Worm (Caenorhabditis elegans) whole organism, late embryonic: ENCODE measurements around the gene Y53G8AM.8.

Experiments used
- C08G9.2 ChIP-seq: sonication (generic microtip); optimal IDR thresholded peaks from 2 replicates; lab custom pipeline; 2016; ENCODE audit warnings: mild to moderate bottlenecking, missing genetic modification characterization, moderate library complexity, missing compliant biosample characterization
- C38D4.7 ChIP-seq: fragments of 200-800 bp; sonication (Bioruptor generic); optimal IDR thresholded peaks from 2 replicates; lab custom pipeline; 2018; ENCODE audit warnings: mild to moderate bottlenecking, missing genetic modification characterization, moderate library complexity, missing compliant biosample characterization
- F13H6.1 ChIP-seq: sonication (generic microtip); optimal IDR thresholded peaks from 2 replicates; lab custom pipeline; 2016; ENCODE audit warnings: missing genetic modification characterization, missing compliant biosample characterization
- K02D7.2 ChIP-seq: sonication (generic microtip); optimal IDR thresholded peaks from 2 replicates; lab custom pipeline; 2017; ENCODE audit warnings: mild to moderate bottlenecking, missing genetic modification characterization, missing compliant biosample characterization
- T23F11.4 ChIP-seq: fragments of 200-800 bp; sonication (Bioruptor generic); optimal IDR thresholded peaks from 2 replicates; lab custom pipeline; 2018; ENCODE audit warnings: mild to moderate bottlenecking, missing genetic modification characterization, missing compliant biosample characterization
- ama-1 ChIP-seq: fragments of 150-350 bp; optimal IDR thresholded peaks from 2 replicates; lab custom pipeline; 2014
- ceh-19 ChIP-seq: fragments of 200-800 bp; sonication (Bioruptor generic); optimal IDR thresholded peaks from 2 replicates; lab custom pipeline; 2018; ENCODE audit warnings: mild to moderate bottlenecking, missing genetic modification characterization, missing compliant biosample characterization
- ceh-2 ChIP-seq: sonication (generic microtip); optimal IDR thresholded peaks from 2 replicates; lab custom pipeline; 2016; ENCODE audit warnings: missing genotype, missing genetic modification characterization, missing compliant biosample characterization
- ceh-24 ChIP-seq: sonication (generic microtip); optimal IDR thresholded peaks from 2 replicates; lab custom pipeline; 2016; ENCODE audit warnings: mild to moderate bottlenecking, missing genetic modification characterization, missing compliant biosample characterization
- ceh-30 ChIP-seq: fragments of 150-350 bp; optimal IDR thresholded peaks from 2 replicates; lab custom pipeline; 2014; ENCODE audit warnings: missing biosample characterization, missing genetic modification characterization
- ceh-31 ChIP-seq: sonication (generic microtip); optimal IDR thresholded peaks from 2 replicates; lab custom pipeline; 2016; ENCODE audit warnings: missing genetic modification characterization, missing compliant biosample characterization
- ceh-34 ChIP-seq: sonication (generic microtip); optimal IDR thresholded peaks from 2 replicates; lab custom pipeline; 2016; ENCODE audit warnings: mild to moderate bottlenecking, missing genetic modification characterization, missing compliant biosample characterization
- ceh-6 ChIP-seq: fragments of 200-800 bp; sonication (Bioruptor generic); optimal IDR thresholded peaks from 2 replicates; lab custom pipeline; 2018; ENCODE audit warnings: mild to moderate bottlenecking, missing genetic modification characterization, missing compliant biosample characterization
- ceh-9 ChIP-seq: sonication (generic microtip); optimal IDR thresholded peaks from 2 replicates; lab custom pipeline; 2016; ENCODE audit warnings: mild to moderate bottlenecking, missing genetic modification characterization, inconsistent platforms, missing compliant biosample characterization
- che-1 ChIP-seq: sonication (generic microtip); optimal IDR thresholded peaks from 2 replicates; lab custom pipeline; 2016; ENCODE audit warnings: mild to moderate bottlenecking, missing genetic modification characterization, missing compliant biosample characterization
- dmd-4 ChIP-seq: sonication (generic microtip); optimal IDR thresholded peaks from 2 replicates; lab custom pipeline; 2016; ENCODE audit warnings: borderline replicate concordance, missing genetic modification characterization, missing compliant biosample characterization
- dve-1 ChIP-seq: sonication (generic microtip); optimal IDR thresholded peaks from 2 replicates; lab custom pipeline; 2017; ENCODE audit warnings: antibody characterized with exemption, mild to moderate bottlenecking, missing genetic modification characterization, missing compliant biosample characterization
- elt-2 ChIP-seq: sonication (generic microtip); optimal IDR thresholded peaks from 2 replicates; lab custom pipeline; 2016; ENCODE audit warnings: missing genetic modification reagents, missing genetic modification characterization, missing compliant biosample characterization
- elt-4 ChIP-seq: sonication (generic microtip); optimal IDR thresholded peaks from 2 replicates; lab custom pipeline; 2016; ENCODE audit warnings: missing genetic modification characterization, missing compliant biosample characterization
- ets-4 ChIP-seq: sonication (generic microtip); optimal IDR thresholded peaks from 2 replicates; lab custom pipeline; 2016; ENCODE audit warnings: missing genetic modification characterization, missing compliant biosample characterization
- eyg-1 ChIP-seq: sonication (generic microtip); optimal IDR thresholded peaks from 2 replicates; lab custom pipeline; 2016; ENCODE audit warnings: missing genotype, missing genetic modification characterization, missing compliant biosample characterization
- fax-1 ChIP-seq: sonication (generic microtip); optimal IDR thresholded peaks from 2 replicates; lab custom pipeline; 2016; ENCODE audit warnings: missing genotype, missing genetic modification characterization, missing compliant biosample characterization
- fkh-10 ChIP-seq: fragments of 150-350 bp; optimal IDR thresholded peaks from 2 replicates; lab custom pipeline; 2014; ENCODE audit warnings: missing biosample characterization, missing genetic modification reagents, missing genetic modification characterization
- gmeb-2 ChIP-seq: sonication (generic microtip); optimal IDR thresholded peaks from 2 replicates; lab custom pipeline; 2016; ENCODE audit warnings: missing genetic modification characterization, inconsistent platforms, missing compliant biosample characterization
- hlh-13 ChIP-seq: fragments of 200-800 bp; sonication (Bioruptor generic); optimal IDR thresholded peaks from 2 replicates; lab custom pipeline; 2018; ENCODE audit warnings: mild to moderate bottlenecking, missing genetic modification characterization, missing compliant biosample characterization
- hlh-15 ChIP-seq: sonication (generic microtip); optimal IDR thresholded peaks from 2 replicates; lab custom pipeline; 2016; ENCODE audit warnings: missing genetic modification characterization, missing compliant biosample characterization
- hlh-30 ChIP-seq: sonication (generic microtip); optimal IDR thresholded peaks from 2 replicates; lab custom pipeline; 2017; ENCODE audit warnings: antibody characterized with exemption, missing genetic modification characterization, missing compliant biosample characterization; ENCODE audit not compliant: insufficient read depth
- lim-6 ChIP-seq: sonication (generic microtip); optimal IDR thresholded peaks from 2 replicates; lab custom pipeline; 2016; ENCODE audit warnings: missing genetic modification characterization, missing compliant biosample characterization
- mec-3 ChIP-seq: sonication (generic microtip); optimal IDR thresholded peaks from 2 replicates; lab custom pipeline; 2016; ENCODE audit warnings: borderline replicate concordance, missing genetic modification characterization, missing compliant biosample characterization
- nfya-1 ChIP-seq: sonication (generic microtip); optimal IDR thresholded peaks from 2 replicates; lab custom pipeline; 2017; ENCODE audit warnings: missing genetic modification characterization, mild to moderate bottlenecking, missing compliant biosample characterization, antibody characterized with exemption, moderate library complexity
- nhr-11 ChIP-seq: fragments of 150-350 bp; optimal IDR thresholded peaks from 2 replicates; lab custom pipeline; 2014; ENCODE audit warnings: missing biosample characterization, missing genetic modification characterization
- nhr-232 ChIP-seq: sonication (generic microtip); optimal IDR thresholded peaks from 2 replicates; lab custom pipeline; 2016; ENCODE audit warnings: missing genetic modification characterization, missing compliant biosample characterization
- npax-4 ChIP-seq: sonication (generic microtip); optimal IDR thresholded peaks from 2 replicates; lab custom pipeline; 2016; ENCODE audit warnings: missing genetic modification characterization, missing compliant biosample characterization
- pag-3 ChIP-seq: sonication (generic microtip); optimal IDR thresholded peaks from 2 replicates; lab custom pipeline; 2016; ENCODE audit warnings: missing compliant biosample characterization, missing genetic modification characterization, borderline replicate concordance
- pat-9 ChIP-seq: fragments of 200-800 bp; sonication (Bioruptor generic); optimal IDR thresholded peaks from 2 replicates; lab custom pipeline; 2018; ENCODE audit warnings: mild to moderate bottlenecking, missing genetic modification characterization, moderate library complexity, missing compliant biosample characterization
- pax-1 ChIP-seq: fragments of 150-350 bp; optimal IDR thresholded peaks from 2 replicates; lab custom pipeline; 2014; ENCODE audit warnings: missing biosample characterization, missing genetic modification characterization
- pha-2 ChIP-seq: sonication (generic microtip); optimal IDR thresholded peaks from 2 replicates; lab custom pipeline; 2017; ENCODE audit warnings: mild to moderate bottlenecking, missing genetic modification characterization, missing compliant biosample characterization
- pha-4 ChIP-seq: fragments of 150-350 bp; optimal IDR thresholded peaks from 2 replicates; lab custom pipeline; 2018; ENCODE audit warnings: missing biosample characterization, missing genetic modification reagents, missing genetic modification characterization
- pqm-1 ChIP-seq: sonication (generic microtip); optimal IDR thresholded peaks from 2 replicates; lab custom pipeline; 2016; ENCODE audit warnings: missing genetic modification characterization, missing compliant biosample characterization
- sdc-2 ChIP-seq: sonication (generic microtip); optimal IDR thresholded peaks from 2 replicates; lab custom pipeline; 2016; ENCODE audit warnings: missing genotype, missing genetic modification characterization, missing compliant biosample characterization
- sox-4 ChIP-seq: sonication (generic microtip); optimal IDR thresholded peaks from 2 replicates; lab custom pipeline; 2017; ENCODE audit warnings: mild to moderate bottlenecking, missing genetic modification characterization, inconsistent platforms, missing compliant biosample characterization
- syd-9 ChIP-seq: sonication (generic microtip); optimal IDR thresholded peaks from 2 replicates; lab custom pipeline; 2016; ENCODE audit warnings: mild to moderate bottlenecking, missing genetic modification characterization, moderate library complexity, missing compliant biosample characterization
- tbx-2 ChIP-seq: sonication (generic microtip); optimal IDR thresholded peaks from 2 replicates; lab custom pipeline; 2016; ENCODE audit warnings: missing genetic modification characterization, missing compliant biosample characterization
- ttx-3 ChIP-seq: sonication (generic microtip); optimal IDR thresholded peaks from 2 replicates; lab custom pipeline; 2016; ENCODE audit warnings: missing genetic modification reagents, missing genetic modification characterization, missing compliant biosample characterization
- unc-55 ChIP-seq: sonication (generic microtip); optimal IDR thresholded peaks from 2 replicates; lab custom pipeline; 2017; ENCODE audit warnings: missing biosample characterization, missing genetic modification reagents, missing genetic modification characterization
- unc-86 ChIP-seq: sonication (generic microtip); optimal IDR thresholded peaks from 2 replicates; lab custom pipeline; 2016; ENCODE audit warnings: missing genetic modification characterization, missing compliant biosample characterization
- zip-5 ChIP-seq: sonication (generic microtip); optimal IDR thresholded peaks from 2 replicates; lab custom pipeline; 2016; ENCODE audit warnings: missing genetic modification characterization, missing compliant biosample characterization
- ztf-16 ChIP-seq: sonication (generic microtip); optimal IDR thresholded peaks from 2 replicates; lab custom pipeline; 2017; ENCODE audit warnings: missing genetic modification characterization, missing compliant biosample characterization

Y53G8AM.8 gene

ce11 chrIII:3279304-3279703 is 794 bp upstream of the Y53G8AM.8 start (continued):
- TF ChIP-seq F13H6.1 (tag; lab: Kevin White, UChicago) = no peak
- no peak for TF ChIP-seq ama-1 (lab: Kevin White, UChicago)
- TF ChIP-seq ceh-9 (tag; lab: Kevin White, UChicago) = no peak
- TF ChIP-seq zip-5 (tag; lab: Kevin White, UChicago) = no peak
- no peak for TF ChIP-seq mec-3 (tag; lab: Kevin White, UChicago)
- TF ChIP-seq ceh-24 = no peak
- peak; percentile 68 for TF ChIP-seq nfya-1 (tag; lab: Kevin White, UChicago)
- no peak for TF ChIP-seq nhr-232 (tag; lab: Kevin White, UChicago)
- TF ChIP-seq hlh-15 = no peak
- TF ChIP-seq pat-9 = no peak
- no peak for TF ChIP-seq ceh-2 (tag; lab: Kevin White, UChicago)
- no peak for TF ChIP-seq ttx-3
- no peak for TF ChIP-seq ets-4
- no peak for TF ChIP-seq unc-86 (tag; lab: Kevin White, UChicago)
- TF ChIP-seq dmd-4 (tag; lab: Kevin White, UChicago) = no peak
- no peak for TF ChIP-seq npax-4 (tag; lab: Kevin White, UChicago)
- no peak for TF ChIP-seq ceh-34 (tag; lab: Kevin White, UChicago)
- TF ChIP-seq ztf-16 (tag; lab: Kevin White, UChicago) = no peak
- no peak for TF ChIP-seq K02D7.2
- peak; percentile 3 for TF ChIP-seq tbx-2 (tag; lab: Kevin White, UChicago)
- no peak for TF ChIP-seq pha-4 (tag; lab: Kevin White, UChicago)
- TF ChIP-seq elt-4 (tag; lab: Kevin White, UChicago) = no peak
- TF ChIP-seq sox-4 (tag; lab: Kevin White, UChicago) = no peak
- TF ChIP-seq hlh-30 (tag; lab: Kevin White, UChicago) = peak; percentile 25
- no peak for TF ChIP-seq gmeb-2 (tag; lab: Kevin White, UChicago)
- peak; percentile 54 for TF ChIP-seq dve-1
- no peak for TF ChIP-seq ceh-30 (tag; lab: Kevin White, UChicago)
- TF ChIP-seq elt-2 = peak; percentile 17
- no peak for TF ChIP-seq syd-9 (tag; lab: Kevin White, UChicago)
- TF ChIP-seq lim-6 = no peak
- TF ChIP-seq pax-1 (tag; lab: Kevin White, UChicago) = peak; percentile 70
- TF ChIP-seq pag-3 (tag; lab: Kevin White, UChicago) = no peak
- TF ChIP-seq C08G9.2 (tag; lab: Kevin White, UChicago) = no peak
- TF ChIP-seq pha-2 (tag; lab: Kevin White, UChicago) = no peak
- no peak for TF ChIP-seq eyg-1 (tag; lab: Kevin White, UChicago)
- TF ChIP-seq hlh-13 (GFP tag; lab: Kevin White, UChicago) = no peak
- TF ChIP-seq ceh-31 (tag; lab: Kevin White, UChicago) = peak; percentile 22
- TF ChIP-seq T23F11.4 = no peak
- peak; percentile 90 for TF ChIP-seq unc-55
- no peak for TF ChIP-seq sdc-2 (tag; lab: Kevin White, UChicago)
- no peak for TF ChIP-seq ceh-6 (GFP tag; lab: Kevin White, UChicago)
- no peak for TF ChIP-seq fax-1
- TF ChIP-seq ceh-19 = no peak
- no peak for TF ChIP-seq C38D4.7 (GFP tag; lab: Kevin White, UChicago)
- no peak for TF ChIP-seq nhr-11 (tag; lab: Kevin White, UChicago)
- no peak for TF ChIP-seq pqm-1 (tag; lab: Kevin White, UChicago)
- TF ChIP-seq fkh-10 (GFP tag; lab: Kevin White, UChicago) = no peak
- TF ChIP-seq che-1 (tag; lab: Kevin White, UChicago) = no peak
